Fruit fly (Drosophila melanogaster) whole organism, embryonic: ENCODE results near the gene atl.

Experiments used
- BtbVII ChIP-seq: fragments of 200-800 bp; sonication (Bioruptor generic); optimal IDR thresholded peaks from 3 replicates; lab custom pipeline; 2017; ENCODE audit warnings: missing biosample characterization, mild to moderate bottlenecking, missing genetic modification characterization
- CG10543 ChIP-seq: fragments of 200-800 bp; sonication (Bioruptor generic); optimal IDR thresholded peaks from 3 replicates; lab custom pipeline; 2017; ENCODE audit warnings: missing biosample characterization, mild to moderate bottlenecking, missing genetic modification characterization, moderate library complexity
- CG11398 ChIP-seq: fragments of 200-800 bp; sonication (Bioruptor generic); optimal IDR thresholded peaks from 2 replicates; lab custom pipeline; 2016; ENCODE audit warnings: missing biosample characterization, missing genetic modification characterization
- CG12155 ChIP-seq: fragments of 200-800 bp; sonication (Bioruptor generic); optimal IDR thresholded peaks from 3 replicates; lab custom pipeline; 2016; ENCODE audit warnings: missing biosample characterization, missing genetic modification characterization
- CG14710 ChIP-seq: fragments of 200-800 bp; sonication (Bioruptor generic); optimal IDR thresholded peaks from 3 replicates; lab custom pipeline; 2019; ENCODE audit warnings: missing biosample characterization, mild to moderate bottlenecking, missing genetic modification characterization, moderate library complexity
- CG1602 ChIP-seq: fragments of 200-800 bp; sonication (Bioruptor generic); optimal IDR thresholded peaks from 3 replicates; lab custom pipeline; 2016; ENCODE audit warnings: missing biosample characterization, missing genetic modification characterization
- CG17829 ChIP-seq: fragments of 200-800 bp; optimal IDR thresholded peaks from 2 replicates; lab custom pipeline; 2019; ENCODE audit warnings: missing biosample characterization, mild to moderate bottlenecking, missing genetic modification characterization, moderate library complexity
- CG2116 ChIP-seq: fragments of 200-800 bp; sonication (Bioruptor generic); optimal IDR thresholded peaks from 3 replicates; lab custom pipeline; 2018; ENCODE audit warnings: missing biosample characterization, mild to moderate bottlenecking, missing genetic modification characterization
- CG33557 ChIP-seq: fragments of 200-800 bp; sonication (Bioruptor generic); optimal IDR thresholded peaks from 2 replicates; lab custom pipeline; 2019; ENCODE audit warnings: missing biosample characterization, mild to moderate bottlenecking, missing genetic modification characterization, moderate library complexity
- CG3407 ChIP-seq: fragments of 200-800 bp; sonication (Bioruptor generic); optimal IDR thresholded peaks from 2 replicates; lab custom pipeline; 2018; ENCODE audit warnings: missing biosample characterization, mild to moderate bottlenecking, missing genetic modification characterization
- CG4282 ChIP-seq: fragments of 200-800 bp; sonication (Bioruptor generic); optimal IDR thresholded peaks from 2 replicates; lab custom pipeline; 2016; ENCODE audit warnings: missing biosample characterization, missing genetic modification characterization
- CG4854 ChIP-seq: fragments of 200-800 bp; sonication (Bioruptor generic); optimal IDR thresholded peaks from 2 replicates; lab custom pipeline; 2016; ENCODE audit warnings: missing biosample characterization, missing genetic modification characterization, inconsistent platforms
- CG5180 ChIP-seq: fragments of 200-800 bp; sonication (Bioruptor generic); optimal IDR thresholded peaks from 3 replicates; lab custom pipeline; 2017; ENCODE audit warnings: missing biosample characterization, missing genetic modification characterization, mild to moderate bottlenecking, moderate library complexity, missing genetic modification reagents
- CG6683 ChIP-seq: fragments of 200-800 bp; sonication (Bioruptor generic); optimal IDR thresholded peaks from 2 replicates; lab custom pipeline; 2017; ENCODE audit warnings: missing biosample characterization, mild to moderate bottlenecking, missing genetic modification characterization, missing genetic modification reagents
- CG6813 ChIP-seq: fragments of 200-800 bp; sonication (Bioruptor generic); optimal IDR thresholded peaks from 2 replicates; lab custom pipeline; 2017; ENCODE audit warnings: missing biosample characterization, missing genetic modification characterization, mild to moderate bottlenecking, moderate library complexity, missing genetic modification reagents
- CG7786 ChIP-seq: fragments of 200-800 bp; sonication (Bioruptor generic); optimal IDR thresholded peaks from 2 replicates; lab custom pipeline; 2016; ENCODE audit warnings: missing biosample characterization, missing genetic modification characterization
- CG8478 ChIP-seq: fragments of >200 bp; optimal IDR thresholded peaks from 2 replicates; lab custom pipeline; 2018
- CG8924 ChIP-seq: fragments of 200-800 bp; optimal IDR thresholded peaks from 3 replicates; lab custom pipeline; 2019; ENCODE audit warnings: missing biosample characterization, mild to moderate bottlenecking, missing genetic modification characterization, moderate library complexity
- CG9797 ChIP-seq: fragments of 200-800 bp; sonication (Bioruptor generic); optimal IDR thresholded peaks from 3 replicates; lab custom pipeline; 2018; ENCODE audit warnings: missing biosample characterization, mild to moderate bottlenecking, missing genetic modification characterization
- Deaf1 ChIP-seq: fragments of 200-800 bp; optimal IDR thresholded peaks from 3 replicates; lab custom pipeline; 2019; ENCODE audit warnings: missing biosample characterization, mild to moderate bottlenecking, missing genetic modification characterization, moderate library complexity
- Ets65A ChIP-seq: fragments of 200-800 bp; sonication (Bioruptor generic); peaks from one replicate; lab custom pipeline; 2016; ENCODE audit warnings: missing biosample characterization, missing genetic modification characterization
- Fer1 ChIP-seq: fragments of 200-800 bp; sonication (Bioruptor generic); optimal IDR thresholded peaks from 2 replicates; lab custom pipeline; 2017; ENCODE audit warnings: missing biosample characterization, mild to moderate bottlenecking, missing genetic modification characterization
- Hey ChIP-seq: fragments of 200-800 bp; sonication (Bioruptor generic); optimal IDR thresholded peaks from 3 replicates; lab custom pipeline; 2018; ENCODE audit warnings: missing biosample characterization, mild to moderate bottlenecking, missing genetic modification characterization
- Hr78 ChIP-seq, 2 experiments: fragments of 200-800 bp in 1 of 2; fragments of >200 bp in 1 of 2; sonication (Bioruptor generic) in 1 of 2; optimal IDR thresholded peaks; 2 replicates each; lab custom pipeline; 2017 to 2019; ENCODE audit warnings: missing biosample characterization in 2 of 2, missing genetic modification characterization in 2 of 2, mild to moderate bottlenecking in 1 of 2, moderate library complexity in 1 of 2
- Med ChIP-seq: fragments of 200-800 bp; sonication (Bioruptor generic); peaks from one replicate; lab custom pipeline; 2016; ENCODE audit warnings: missing biosample characterization, missing genetic modification characterization, mild to moderate bottlenecking, inconsistent platforms, moderate library complexity
- Myb ChIP-seq: fragments of 200-800 bp; sonication (Bioruptor generic); optimal IDR thresholded peaks from 2 replicates; lab custom pipeline; 2016; ENCODE audit warnings: missing biosample characterization, missing genetic modification characterization
- NFAT ChIP-seq: fragments of 200-800 bp; sonication (Bioruptor generic); IDR thresholded peaks from 2 replicates; pipeline ENCODE4 v1.3.6; 2022; ENCODE audit warnings: missing biosample characterization, missing genetic modification characterization
- Nf-YC ChIP-seq: fragments of 200-800 bp; optimal IDR thresholded peaks from 3 replicates; lab custom pipeline; 2019; ENCODE audit warnings: missing biosample characterization, mild to moderate bottlenecking, missing genetic modification characterization, moderate library complexity
- Sry-β ChIP-seq: fragments of 200-800 bp; sonication (Bioruptor generic); optimal IDR thresholded peaks from 2 replicates; lab custom pipeline; 2018; ENCODE audit warnings: missing biosample characterization, mild to moderate bottlenecking, missing genetic modification characterization, moderate library complexity
- YL-1 ChIP-seq: fragments of 200-800 bp; sonication (Bioruptor generic); optimal IDR thresholded peaks from 3 replicates; lab custom pipeline; 2017; ENCODE audit warnings: missing biosample characterization, mild to moderate bottlenecking, missing genetic modification characterization
- abd-A ChIP-seq: fragments of 200-800 bp; sonication (Bioruptor generic); optimal IDR thresholded peaks from 3 replicates; lab custom pipeline; 2019; ENCODE audit warnings: missing biosample characterization, mild to moderate bottlenecking, missing genetic modification characterization, moderate library complexity
- ara ChIP-seq: fragments of 200-800 bp; sonication (Bioruptor generic); IDR thresholded peaks from 2 replicates; pipeline ENCODE4 v1.3.6; 2022; ENCODE audit warnings: missing biosample characterization, missing genetic modification characterization
- bcd ChIP-seq: fragments of 200-800 bp; sonication (Bioruptor generic); optimal IDR thresholded peaks from 2 replicates; lab custom pipeline; 2017; ENCODE audit warnings: missing biosample characterization, mild to moderate bottlenecking, missing genetic modification characterization
- caup ChIP-seq: fragments of 200-800 bp; sonication (Bioruptor generic); optimal IDR thresholded peaks from 3 replicates; lab custom pipeline; 2017; ENCODE audit warnings: missing biosample characterization, mild to moderate bottlenecking, missing genetic modification characterization, moderate library complexity; ENCODE audit not compliant: severe bottlenecking
- crp ChIP-seq, 2 experiments: fragments of 200-800 bp; sonication (Bioruptor generic); optimal IDR thresholded peaks; 2 replicates in 1 of 2; 3 replicates in 1 of 2; lab custom pipeline; 2017; ENCODE audit warnings: missing biosample characterization in 2 of 2, missing genetic modification characterization in 2 of 2, mild to moderate bottlenecking in 1 of 2, moderate library complexity in 1 of 2
- da ChIP-seq: fragments of 200-800 bp; sonication (Bioruptor generic); optimal IDR thresholded peaks from 2 replicates; lab custom pipeline; 2016; ENCODE audit warnings: missing biosample characterization, missing genetic modification characterization
- fd64A ChIP-seq: fragments of 200-800 bp; sonication (Bioruptor generic); optimal IDR thresholded peaks from 3 replicates; lab custom pipeline; 2018; ENCODE audit warnings: missing biosample characterization, mild to moderate bottlenecking, missing genetic modification characterization
- ftz-f1 ChIP-seq: fragments of 200-800 bp; sonication (Bioruptor generic); optimal IDR thresholded peaks from 2 replicates; lab custom pipeline; 2016; ENCODE audit warnings: missing biosample characterization, missing genetic modification characterization
- gfzf ChIP-seq: fragments of 200-800 bp; sonication (Bioruptor generic); optimal IDR thresholded peaks from 2 replicates; lab custom pipeline; 2016; ENCODE audit warnings: missing biosample characterization, mild to moderate bottlenecking, missing genetic modification characterization, moderate library complexity
- kni ChIP-seq: fragments of 200-800 bp; sonication (Bioruptor generic); optimal IDR thresholded peaks from 3 replicates; lab custom pipeline; 2017; ENCODE audit warnings: mild to moderate bottlenecking, missing biosample characterization, missing genetic modification reagents, missing genetic modification characterization
- lov ChIP-seq, 2 experiments: fragments of 200-800 bp in 1 of 2; fragments of >200 bp in 1 of 2; sonication (Bioruptor generic) in 1 of 2; IDR thresholded peaks in 1 of 2; optimal IDR thresholded peaks in 1 of 2; 2 replicates in 1 of 2; 3 replicates in 1 of 2; pipeline versions ENCODE4 v1.3.6 to Lab custom; 2017 to 2022; ENCODE audit warnings: missing biosample characterization in 1 of 2, missing genetic modification characterization in 1 of 2
- luna ChIP-seq: fragments of 200-800 bp; sonication (Bioruptor generic); optimal IDR thresholded peaks from 2 replicates; lab custom pipeline; 2016; ENCODE audit warnings: missing biosample characterization, missing genetic modification characterization
- nerfin-1 ChIP-seq: fragments of 200-800 bp; sonication (Bioruptor generic); optimal IDR thresholded peaks from 3 replicates; lab custom pipeline; 2019; ENCODE audit warnings: missing biosample characterization, mild to moderate bottlenecking, missing genetic modification characterization, moderate library complexity
- oc ChIP-seq: fragments of 200-800 bp; sonication (Bioruptor generic); optimal IDR thresholded peaks from 2 replicates; lab custom pipeline; 2018; ENCODE audit warnings: missing biosample characterization, mild to moderate bottlenecking, missing genetic modification characterization, moderate library complexity
- pfk ChIP-seq: fragments of 200-800 bp; sonication (Bioruptor generic); optimal IDR thresholded peaks from 2 replicates; lab custom pipeline; 2018; ENCODE audit warnings: missing biosample characterization, mild to moderate bottlenecking, missing genetic modification characterization, moderate library complexity
- sim ChIP-seq: fragments of 200-800 bp; sonication (Bioruptor generic); IDR thresholded peaks from 2 replicates; pipeline ENCODE4 v1.3.6; 2022; ENCODE audit warnings: missing biosample characterization, missing genetic modification characterization
- ssp ChIP-seq: fragments of 200-800 bp; sonication (Bioruptor generic); IDR thresholded peaks from 2 replicates; pipeline ENCODE4 v1.3.6; 2022; ENCODE audit warnings: missing biosample characterization, missing genetic modification characterization
- tap ChIP-seq: fragments of 200-800 bp; optimal IDR thresholded peaks from 3 replicates; lab custom pipeline; 2019; ENCODE audit warnings: missing biosample characterization, mild to moderate bottlenecking, missing genetic modification characterization, moderate library complexity
- zen ChIP-seq: fragments of 200-800 bp; sonication (Bioruptor generic); optimal IDR thresholded peaks from 3 replicates; lab custom pipeline; 2018; ENCODE audit warnings: missing biosample characterization, mild to moderate bottlenecking, missing genetic modification characterization, moderate library complexity

atl gene

dm6 chr3R:24586453-24586886 lies 39.0 kb upstream of the atl start (continued):
- TF ChIP-seq Hr78 (GFP tag; optimal IDR thresholded peaks at IDR 0.05; lab: Kevin White, UChicago) (peak in 1 of 2 experiments; percentile 72), Ets65A (GFP tag; lab: Kevin White, UChicago) (peak; percentile 22), gfzf (GFP tag; lab: Kevin White, UChicago) (peak; percentile 31), YL-1 (GFP tag; lab: Kevin White, UChicago) (peak; percentile 60), kni (GFP tag; lab: Kevin White, UChicago) (peak; percentile 99), nerfin-1 (tag; lab: Kevin White, UChicago) (peak; percentile 83), Hey (no peak), CG17829 (tag; lab: Kevin White, UChicago) (peak; percentile 57), Myb (peak; percentile 73), CG2116 (peak; percentile 14), CG33557 (GFP tag; lab: Kevin White, UChicago) (peak; percentile 14), Nf-YC (peak; percentile 60), Deaf1 (tag; lab: Kevin White, UChicago) (peak; percentile 44), CG1602 (no peak), CG3407 (GFP tag; lab: Kevin White, UChicago) (no peak), CG7786 (GFP tag; lab: Kevin White, UChicago) (no peak), da (GFP tag; lab: Kevin White, UChicago) (peak; percentile 41), Sry-β (GFP tag; lab: Kevin White, UChicago) (peak; percentile 35), ftz-f1 (GFP tag; lab: Kevin White, UChicago) (peak; percentile 43), tap (peak; percentile 1), CG6813 (GFP tag; lab: Kevin White, UChicago) (peak; percentile 7), fd64A (GFP tag; lab: Kevin White, UChicago) (no peak), sim (GFP tag; lab: Robert Waterston, UW) (no peak), CG8478 (lab: Kevin White, UChicago) (peak; percentile 71), BtbVII (GFP tag; lab: Kevin White, UChicago) (peak; percentile 11), oc (tag; lab: Kevin White, UChicago) (peak; percentile 84), zen (tag; lab: Kevin White, UChicago) (peak; percentile 0), ara (GFP tag; lab: Robert Waterston, UW) (no peak), CG12155 (peak; percentile 100), caup (GFP tag; lab: Kevin White, UChicago) (peak; percentile 53), abd-A (tag; lab: Kevin White, UChicago) (peak; percentile 84), NFAT (GFP tag; lab: Robert Waterston, UW) (no peak), luna (GFP tag; lab: Kevin White, UChicago) (peak; percentile 24), ssp (GFP tag; lab: Robert Waterston, UW) (no peak), CG9797 (GFP tag; lab: Kevin White, UChicago) (peak; percentile 38), CG4282 (GFP tag; lab: Kevin White, UChicago) (peak; percentile 13), bcd (GFP tag; lab: Kevin White, UChicago) (peak; percentile 12), CG11398 (GFP tag; lab: Kevin White, UChicago) (no peak), CG6683 (GFP tag; lab: Kevin White, UChicago) (peak; percentile 42), CG10543 (GFP tag; lab: Kevin White, UChicago) (peak; percentile 89), CG14710 (tag; lab: Kevin White, UChicago) (peak; percentile 31), CG4854 (GFP tag; lab: Kevin White, UChicago) (no peak), CG5180 (GFP tag; lab: Kevin White, UChicago) (peak; percentile 13), Med (peak; percentile 91), lov (optimal IDR thresholded peaks at IDR 0.05; lab: Kevin White, UChicago) (no peak), lov (GFP tag; IDR thresholded peaks at IDR 0.05; lab: Robert Waterston, UW) (no peak), CG8924 (tag; lab: Kevin White, UChicago) (peak; percentile 45), crp (GFP tag; optimal IDR thresholded peaks at IDR 0.05; lab: Kevin White, UChicago) (peak; percentile 92 to 99), Fer1 (GFP tag; lab: Kevin White, UChicago) (peak; percentile 64), pfk (GFP tag; lab: Kevin White, UChicago) (peak; percentile 75)
